Worm (Caenorhabditis elegans) whole organism, L1 larva: ENCODE results near the gene W01B6.3.
"Not testable (repeated sequence)": the region's sequence is repeated elsewhere in the genome, so short reads cannot be mapped to it uniquely, and the experiment has no call there.

Source experiments
- Y116A8C.19 ChIP-seq: sonication (generic microtip); optimal IDR thresholded peaks from 2 replicates; lab custom pipeline; 2016; ENCODE audit warnings: missing compliant biosample characterization, missing genetic modification characterization, borderline replicate concordance
- alr-1 ChIP-seq: fragments of 200-800 bp; sonication (Bioruptor generic); optimal IDR thresholded peaks from 2 replicates; lab custom pipeline; 2018; ENCODE audit warnings: borderline replicate concordance, mild to moderate bottlenecking, missing genetic modification characterization, missing compliant biosample characterization
- ama-1 ChIP-seq: fragments of 150-350 bp; optimal IDR thresholded peaks from 2 replicates; lab custom pipeline; 2014
- egl-27 ChIP-seq, 2 experiments: fragments of 150-350 bp in 1 of 2; sonication (generic microtip); optimal IDR thresholded peaks; 3 replicates each; lab custom pipeline; 2017 to 2018; ENCODE audit warnings: missing biosample characterization in 2 of 2, missing genetic modification characterization in 2 of 2, missing genetic modification reagents in 2 of 2
- fkh-10 ChIP-seq: sonication (generic microtip); optimal IDR thresholded peaks from 2 replicates; lab custom pipeline; 2017; ENCODE audit warnings: missing biosample characterization, missing genetic modification reagents, missing genetic modification characterization
- isw-1 ChIP-seq: fragments of 200-800 bp; sonication (Bioruptor generic); IDR thresholded peaks from 2 replicates; pipeline ENCODE4 v1.3.6; 2022; ENCODE audit warnings: missing genetic modification characterization, missing compliant biosample characterization
- lsy-2 ChIP-seq, 2 experiments: fragments of 150-350 bp; optimal IDR thresholded peaks; 2 replicates each; lab custom pipeline; 2014; ENCODE audit warnings: missing biosample characterization in 2 of 2, missing genetic modification characterization in 2 of 2
- nhr-19 ChIP-seq: fragments of 200-800 bp; sonication (Bioruptor generic); conservative IDR thresholded peaks from 2 replicates; pipeline ENCODE4 v1.3.6; 2022; ENCODE audit warnings: missing genetic modification characterization, missing compliant biosample characterization
- pqm-1 ChIP-seq: sonication (generic microtip); optimal IDR thresholded peaks from 3 replicates; lab custom pipeline; 2017; ENCODE audit warnings: missing biosample characterization, missing genetic modification characterization
- snpc-4 ChIP-seq: fragments of 150-350 bp; optimal IDR thresholded peaks from 2 replicates; lab custom pipeline; 2014; ENCODE audit warnings: missing biosample characterization, missing genetic modification characterization
- sox-4 ChIP-seq: sonication (generic microtip); optimal IDR thresholded peaks from 2 replicates; lab custom pipeline; 2016; ENCODE audit warnings: missing genetic modification characterization, missing compliant biosample characterization
- unc-62 ChIP-seq: fragments of 150-350 bp; optimal IDR thresholded peaks from 2 replicates; lab custom pipeline; 2014; ENCODE audit warnings: missing biosample characterization, missing genetic modification reagents, missing genetic modification characterization
- unc-98 ChIP-seq: fragments of 200-800 bp; sonication (Bioruptor generic); IDR thresholded peaks from 2 replicates; pipeline ENCODE4 v1.3.6; 2022; ENCODE audit warnings: missing genetic modification characterization, missing compliant biosample characterization

DNA sequence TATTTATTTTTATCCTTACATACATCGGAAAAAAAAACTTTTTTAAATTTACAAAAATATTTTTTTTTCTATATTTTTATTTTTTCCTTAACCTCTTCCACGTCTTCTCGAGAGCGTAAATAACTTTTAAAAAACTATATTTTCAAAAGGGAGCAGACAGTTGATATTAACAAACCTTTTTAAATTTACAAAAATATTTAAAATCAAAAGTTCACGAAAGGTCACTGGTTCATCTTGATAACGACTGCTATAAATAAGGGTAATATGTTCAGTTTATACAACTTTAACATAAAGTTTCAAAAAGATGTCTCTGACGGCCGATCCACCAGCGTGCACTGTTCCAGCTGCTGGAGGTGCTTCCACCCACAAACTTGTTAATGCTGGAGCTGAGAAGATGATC lies 43.6 kb downstream of the W01B6.3 start, which contains the start of the genes F44D12.16 and msd-2:
- TF ChIP-seq sox-4 (tag; lab: Kevin White, UChicago); fkh-10 (GFP tag; lab: Kevin White, UChicago); ama-1 (lab: Kevin White, UChicago); unc-98 (GFP tag; lab: Robert Waterston, UW); snpc-4; nhr-19 (GFP tag; lab: Robert Waterston, UW); egl-27 (tag; optimal IDR thresholded peaks at IDR 0.05; lab: Kevin White, UChicago); unc-62 (GFP tag; lab: Kevin White, UChicago); alr-1; lsy-2 (tag; optimal IDR thresholded peaks at IDR 0.05; lab: Kevin White, UChicago); Y116A8C.19 (tag; lab: Kevin White, UChicago); isw-1 (GFP tag; lab: Robert Waterston, UW); pqm-1 (tag; lab: Kevin White, UChicago): not testable (repeated sequence)
